Worm (Caenorhabditis elegans): Measurements from ENCODE around the gene heri-1.
A peak's percentile ranks its signal among the peaks of the same experiment; 100 is the strongest.

ce11 chrII:6122641-6123424, 9.8 kb upstream of the heri-1 start:
- TF ChIP-seq elt-2 (tag; optimal IDR thresholded peaks at IDR 0.05) (peak; percentile 83), elt-4 (tag; optimal IDR thresholded peaks at IDR 0.05) (no peak), ceh-18 (tag; optimal IDR thresholded peaks at IDR 0.05) (no peak), hlh-30 (tag; optimal IDR thresholded peaks at IDR 0.05; ENCODE audit: insufficient read depth) (no peak), pha-4 (tag; optimal IDR thresholded peaks at IDR 0.05) (no peak)
